Worm (Caenorhabditis elegans) whole organism, L4/young adult: ENCODE results near the gene fem-1.
A peak's percentile ranks its signal among the peaks of the same experiment; 100 is the strongest.

Experiments
- W03F9.2 ChIP-seq: fragments of 150-350 bp; optimal IDR thresholded peaks from 2 replicates; lab custom pipeline; 2014; ENCODE audit warnings: missing biosample characterization, missing genetic modification characterization
- dao-5 ChIP-seq: sonication (generic microtip); optimal IDR thresholded peaks from 2 replicates; lab custom pipeline; 2016; ENCODE audit warnings: missing genotype, missing genetic modification characterization, moderate library complexity, missing compliant biosample characterization
- him-1 ChIP-seq: sonication (generic microtip); optimal IDR thresholded peaks from 2 replicates; lab custom pipeline; 2016; ENCODE audit warnings: missing genotype, missing genetic modification reagents, missing genetic modification characterization, missing compliant biosample characterization

Gene fem-1

ce11 chrIV:5561059-5561458, 23.3 kb upstream of the fem-1 start:
- no peak for TF ChIP-seq him-1 (tag; lab: Kevin White, UChicago)
- TF ChIP-seq dao-5 (tag; lab: Kevin White, UChicago), result no peak
- no peak for TF ChIP-seq W03F9.2 (tag; lab: Kevin White, UChicago)

- TF ChIP-seq W03F9.2 (tag; lab: Kevin White, UChicago), result no peak
- no peak for TF ChIP-seq dao-5 (tag; lab: Kevin White, UChicago)
- TF ChIP-seq him-1 (tag; lab: Kevin White, UChicago), result no peak
Measured at ce11 chrIV:5554168-5554567, 16.4 kb upstream of the fem-1 start.

- TF ChIP-seq him-1 (tag; lab: Kevin White, UChicago) (no peak), dao-5 (tag; lab: Kevin White, UChicago) (no peak), W03F9.2 (tag; lab: Kevin White, UChicago) (no peak)
Measured at ce11 chrIV:5550676-5551184, 13.0 kb upstream of the fem-1 start, which contains the start of gene ari-2. ari-2 (plus strand) TSS chrIV:5551134.

ce11 chrIV:5548843-5549242, 11.1 kb upstream of the fem-1 start:
- TF ChIP-seq W03F9.2 (tag; lab: Kevin White, UChicago), result peak; percentile 31
- TF ChIP-seq dao-5 (tag; lab: Kevin White, UChicago), result no peak

ce11 chrIV:5544609-5545214, 7.0 kb upstream of the fem-1 start, which contains the start of gene cec-6:
cec-6 (plus strand) TSS chrIV:5544860.
- TF ChIP-seq dao-5 (tag; lab: Kevin White, UChicago) (no peak), him-1 (tag; lab: Kevin White, UChicago) (no peak), W03F9.2 (tag; lab: Kevin White, UChicago) (no peak)

ce11 chrIV:5541285-5541684, 3.5 kb upstream of the fem-1 start, which contains the start of gene tebp-2:
tebp-2 (plus strand) TSS chrIV:5541627.
- no peak for TF ChIP-seq W03F9.2 (tag; lab: Kevin White, UChicago)
- no peak for TF ChIP-seq him-1 (tag; lab: Kevin White, UChicago)
- TF ChIP-seq dao-5 (tag; lab: Kevin White, UChicago), result no peak

ce11 chrIV:5535780-5536179, 2.0 kb downstream of the fem-1 start:
- TF ChIP-seq him-1 (tag; lab: Kevin White, UChicago) (no peak), W03F9.2 (tag; lab: Kevin White, UChicago) (no peak), dao-5 (tag; lab: Kevin White, UChicago) (no peak)

- no peak for TF ChIP-seq dao-5 (tag; lab: Kevin White, UChicago)
- TF ChIP-seq him-1 (tag; lab: Kevin White, UChicago), result no peak
- TF ChIP-seq W03F9.2 (tag; lab: Kevin White, UChicago), result no peak
Measured at ce11 chrIV:5534596-5534995, 3.2 kb downstream of the fem-1 start.

ce11 chrIV:5533556-5533955, 4.2 kb downstream of the fem-1 start:
- TF ChIP-seq W03F9.2 (tag; lab: Kevin White, UChicago), result no peak
- TF ChIP-seq dao-5 (tag; lab: Kevin White, UChicago), result no peak
- no peak for TF ChIP-seq him-1 (tag; lab: Kevin White, UChicago)

ce11 chrIV:5530980-5531379, 6.8 kb downstream of the fem-1 start:
- TF ChIP-seq dao-5 (tag; lab: Kevin White, UChicago), result no peak
- TF ChIP-seq him-1 (tag; lab: Kevin White, UChicago), result no peak

ce11 chrIV:5528285-5528684, 9.5 kb downstream of the fem-1 start, which contains the start of gene unc-5:
unc-5 (minus strand) TSS chrIV:5528338.
- TF ChIP-seq dao-5 (tag; lab: Kevin White, UChicago) (no peak), him-1 (tag; lab: Kevin White, UChicago) (no peak), W03F9.2 (tag; lab: Kevin White, UChicago) (no peak)

ce11 chrIV:5526711-5527383, 10.9 kb downstream of the fem-1 start:
- TF ChIP-seq dao-5 (tag; lab: Kevin White, UChicago), result no peak
- no peak for TF ChIP-seq him-1 (tag; lab: Kevin White, UChicago)
- no peak for TF ChIP-seq W03F9.2 (tag; lab: Kevin White, UChicago)

- TF ChIP-seq dao-5 (tag; lab: Kevin White, UChicago) (no peak), W03F9.2 (tag; lab: Kevin White, UChicago) (no peak), him-1 (tag; lab: Kevin White, UChicago) (no peak)
Measured at ce11 chrIV:5519044-5519443, 18.7 kb downstream of the fem-1 start.
